Worm (Caenorhabditis elegans): ENCODE measurements around the gene sgnh-1.

DNA sequence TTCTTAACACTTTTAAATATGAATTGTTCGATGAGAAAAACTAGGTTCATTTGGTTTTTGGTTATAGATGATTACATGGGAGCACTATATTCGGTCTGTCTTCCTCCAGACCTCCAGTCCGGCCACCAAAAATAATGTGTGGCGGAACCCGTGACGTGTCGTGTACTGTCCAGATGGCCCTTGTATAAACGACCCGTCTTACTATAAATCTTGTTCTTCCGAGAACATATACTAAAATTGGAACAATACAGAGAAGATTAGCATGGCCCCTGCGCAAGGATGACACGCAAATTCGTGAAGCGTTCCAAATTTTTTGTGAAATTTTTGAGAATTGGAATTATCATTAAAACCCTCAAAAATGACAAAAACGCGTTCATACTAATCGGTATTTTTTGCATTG, 23.1 kb upstream of the sgnh-1 start:
- no peak for TF ChIP-seq elt-2 (tag; optimal IDR thresholded peaks at IDR 0.05)
- TF ChIP-seq nhr-12 (tag; optimal IDR thresholded peaks at IDR 0.05), result no peak
- no peak for TF ChIP-seq fkh-10 (GFP tag; optimal IDR thresholded peaks at IDR 0.05)
- no peak for TF ChIP-seq ama-1 (optimal IDR thresholded peaks at IDR 0.05)
- no peak for TF ChIP-seq R02D3.7 (tag; optimal IDR thresholded peaks at IDR 0.05)
- no peak for TF ChIP-seq nhr-25 (tag; optimal IDR thresholded peaks at IDR 0.05)
- no peak for TF ChIP-seq ceh-82 (tag; optimal IDR thresholded peaks at IDR 0.05)
- no peak for TF ChIP-seq skn-1 (tag; optimal IDR thresholded peaks at IDR 0.05)

Measured in whole organism, L3 larva.